Worm (Caenorhabditis elegans) whole organism, L1 larva: ENCODE measurements around the gene T05C12.15.

Experiments
- C04F5.9 ChIP-seq: sonication (generic microtip); optimal IDR thresholded peaks from 2 replicates; lab custom pipeline; 2016; ENCODE audit warnings: missing genetic modification characterization, missing compliant biosample characterization
- C34B4.2 ChIP-seq: sonication (generic microtip); optimal IDR thresholded peaks from 2 replicates; lab custom pipeline; 2017; ENCODE audit warnings: mild to moderate bottlenecking, missing genetic modification characterization, missing compliant biosample characterization
- F16B12.6 ChIP-seq: fragments of 150-350 bp; optimal IDR thresholded peaks from 2 replicates; lab custom pipeline; 2014; ENCODE audit warnings: missing biosample characterization, missing genetic modification characterization
- Y116A8C.19 ChIP-seq: sonication (generic microtip); optimal IDR thresholded peaks from 2 replicates; lab custom pipeline; 2016; ENCODE audit warnings: missing compliant biosample characterization, missing genetic modification characterization, borderline replicate concordance
- ama-1 ChIP-seq: fragments of 150-350 bp; optimal IDR thresholded peaks from 2 replicates; lab custom pipeline; 2014
- blmp-1 ChIP-seq: fragments of 150-350 bp; optimal IDR thresholded peaks from 2 replicates; lab custom pipeline; 2014; ENCODE audit warnings: missing biosample characterization, missing genetic modification characterization
- ceh-8 ChIP-seq: fragments of 200-800 bp; sonication (Bioruptor generic); optimal IDR thresholded peaks from 2 replicates; lab custom pipeline; 2018; ENCODE audit warnings: mild to moderate bottlenecking, missing genetic modification characterization, moderate library complexity, missing compliant biosample characterization
- ceh-82 ChIP-seq, 3 experiments: fragments of 150-350 bp in 1 of 3; sonication (generic microtip) in 2 of 3; optimal IDR thresholded peaks; 2 replicates each; lab custom pipeline; 2014 to 2017; ENCODE audit warnings: missing biosample characterization in 3 of 3, missing genetic modification characterization in 3 of 3
- ceh-88 ChIP-seq: fragments of 200-800 bp; sonication (Bioruptor generic); IDR thresholded peaks from 2 replicates; pipeline ENCODE4 v1.3.6; 2022; ENCODE audit warnings: missing genetic modification characterization, missing compliant biosample characterization
- ces-1 ChIP-seq: fragments of 150-350 bp; optimal IDR thresholded peaks from 2 replicates; lab custom pipeline; 2014; ENCODE audit warnings: missing biosample characterization, missing genetic modification reagents, missing genetic modification characterization
- dsc-1 ChIP-seq: sonication (generic microtip); optimal IDR thresholded peaks from 2 replicates; lab custom pipeline; 2016; ENCODE audit warnings: mild to moderate bottlenecking, missing genetic modification characterization, missing compliant biosample characterization
- efl-1 ChIP-seq, 4 experiments: fragments of 150-350 bp; optimal IDR thresholded peaks in 3 of 4; peaks in 1 of 4; 1 replicate in 1 of 4; 2 replicates in 3 of 4; lab custom pipeline; 2014; ENCODE audit warnings: missing biosample characterization in 2 of 4, missing genetic modification characterization in 2 of 4, missing genetic modification reagents in 2 of 4
- efl-3 ChIP-seq: fragments of 200-800 bp; sonication (Bioruptor generic); optimal IDR thresholded peaks from 2 replicates; lab custom pipeline; 2018; ENCODE audit warnings: mild to moderate bottlenecking, missing genetic modification characterization, missing compliant biosample characterization
- elt-2 ChIP-seq: sonication (generic microtip); optimal IDR thresholded peaks from 2 replicates; lab custom pipeline; 2016; ENCODE audit warnings: missing genetic modification characterization, mild to moderate bottlenecking, inconsistent platforms, missing compliant biosample characterization, missing genetic modification reagents
- ets-5 ChIP-seq: fragments of 200-800 bp; sonication (Bioruptor generic); IDR thresholded peaks from 2 replicates; pipeline ENCODE4 v1.3.6; 2022; ENCODE audit warnings: missing genetic modification characterization, missing compliant biosample characterization
- fkh-8 ChIP-seq: sonication (generic microtip); optimal IDR thresholded peaks from 2 replicates; lab custom pipeline; 2016; ENCODE audit warnings: mild to moderate bottlenecking, missing genetic modification characterization, missing compliant biosample characterization
- fos-1 ChIP-seq: fragments of 150-350 bp; optimal IDR thresholded peaks from 2 replicates; lab custom pipeline; 2014; ENCODE audit warnings: missing biosample characterization, missing genetic modification characterization
- grh-1 ChIP-seq: fragments of 200-800 bp; sonication (Bioruptor generic); IDR thresholded peaks from 2 replicates; pipeline ENCODE4 v1.3.6; 2022; ENCODE audit warnings: missing genetic modification reagents, missing genetic modification characterization, missing compliant biosample characterization
- hlh-17 ChIP-seq: fragments of 200-800 bp; sonication (Bioruptor generic); optimal IDR thresholded peaks from 2 replicates; lab custom pipeline; 2018; ENCODE audit warnings: missing genetic modification characterization, mild to moderate bottlenecking, missing compliant biosample characterization, moderate library complexity, borderline replicate concordance
- hlh-4 ChIP-seq: sonication (generic microtip); optimal IDR thresholded peaks from 2 replicates; lab custom pipeline; 2016; ENCODE audit warnings: mild to moderate bottlenecking, missing genetic modification characterization, missing compliant biosample characterization
- hpl-2 ChIP-seq: fragments of 150-350 bp; optimal IDR thresholded peaks from 2 replicates; lab custom pipeline; 2014; ENCODE audit warnings: missing biosample characterization, missing genetic modification reagents, missing genetic modification characterization
- lin-13 ChIP-seq: fragments of 150-350 bp; optimal IDR thresholded peaks from 2 replicates; lab custom pipeline; 2014; ENCODE audit warnings: missing biosample characterization, missing genetic modification reagents, missing genetic modification characterization
- lin-15B ChIP-seq: fragments of 150-350 bp; sonication (generic microtip); optimal IDR thresholded peaks from 3 replicates; lab custom pipeline; 2014; ENCODE audit warnings: missing biosample characterization, missing genetic modification characterization
- lin-35 ChIP-seq, 2 experiments: fragments of 150-350 bp; optimal IDR thresholded peaks; 2 replicates each; lab custom pipeline; 2014; ENCODE audit warnings: missing biosample characterization in 2 of 2, missing genetic modification characterization in 2 of 2, missing genetic modification reagents in 2 of 2
- lsy-2 ChIP-seq, 2 experiments: fragments of 150-350 bp; optimal IDR thresholded peaks; 2 replicates each; lab custom pipeline; 2014; ENCODE audit warnings: missing biosample characterization in 2 of 2, missing genetic modification characterization in 2 of 2
- mab-9 ChIP-seq: fragments of 200-800 bp; sonication (Bioruptor generic); IDR thresholded peaks from 2 replicates; pipeline ENCODE4 v1.3.6; 2022; ENCODE audit warnings: missing genetic modification reagents, missing genetic modification characterization, missing compliant biosample characterization
- mdl-1 ChIP-seq, 2 experiments: fragments of 150-350 bp; optimal IDR thresholded peaks; 2 replicates each; lab custom pipeline; 2014 to 2017; ENCODE audit warnings: missing biosample characterization in 2 of 2, missing genetic modification characterization in 2 of 2, inconsistent platforms in 1 of 2
- mef-2 ChIP-seq: fragments of 150-350 bp; optimal IDR thresholded peaks from 2 replicates; lab custom pipeline; 2014; ENCODE audit warnings: missing biosample characterization, missing genetic modification characterization
- mep-1 ChIP-seq: fragments of 150-350 bp; optimal IDR thresholded peaks from 2 replicates; lab custom pipeline; 2014; ENCODE audit warnings: missing biosample characterization, missing genetic modification characterization
- nhr-12 ChIP-seq: sonication (generic microtip); optimal IDR thresholded peaks from 2 replicates; lab custom pipeline; 2017; ENCODE audit warnings: missing biosample characterization, missing genetic modification characterization
- nhr-20 ChIP-seq: sonication (generic microtip); optimal IDR thresholded peaks from 2 replicates; lab custom pipeline; 2016; ENCODE audit warnings: mild to moderate bottlenecking, missing genetic modification characterization, missing compliant biosample characterization
- nhr-28 ChIP-seq: fragments of 150-350 bp; optimal IDR thresholded peaks from 2 replicates; lab custom pipeline; 2014; ENCODE audit warnings: missing biosample characterization, missing genetic modification characterization
- nhr-47 ChIP-seq: sonication (generic microtip); optimal IDR thresholded peaks from 2 replicates; lab custom pipeline; 2016; ENCODE audit warnings: mild to moderate bottlenecking, missing genetic modification characterization, moderate library complexity, missing compliant biosample characterization
- nhr-71 ChIP-seq: sonication (generic microtip); optimal IDR thresholded peaks from 2 replicates; lab custom pipeline; 2016; ENCODE audit warnings: mild to moderate bottlenecking, missing genetic modification characterization, moderate library complexity, missing compliant biosample characterization
- nhr-77 ChIP-seq: fragments of 150-350 bp; optimal IDR thresholded peaks from 2 replicates; lab custom pipeline; 2014; ENCODE audit warnings: missing biosample characterization, missing genetic modification characterization
- nhr-85 ChIP-seq: sonication (generic microtip); peaks from one replicate; lab custom pipeline; 2016; ENCODE audit warnings: missing genetic modification characterization, inconsistent platforms, missing compliant biosample characterization
- nhr-90 ChIP-seq: sonication (generic microtip); optimal IDR thresholded peaks from 2 replicates; lab custom pipeline; 2016; ENCODE audit warnings: mild to moderate bottlenecking, missing genetic modification characterization, missing compliant biosample characterization; ENCODE audit not compliant: poor library complexity
- pag-3 ChIP-seq: sonication (generic microtip); optimal IDR thresholded peaks from 2 replicates; lab custom pipeline; 2017; ENCODE audit warnings: missing genetic modification characterization, mild to moderate bottlenecking, missing compliant biosample characterization, antibody characterized with exemption, borderline replicate concordance; ENCODE audit not compliant: insufficient read depth
- skn-1 ChIP-seq: fragments of 150-350 bp; optimal IDR thresholded peaks from 2 replicates; lab custom pipeline; 2014; ENCODE audit warnings: missing biosample characterization, missing genetic modification characterization
- snpc-4 ChIP-seq: fragments of 150-350 bp; optimal IDR thresholded peaks from 2 replicates; lab custom pipeline; 2014; ENCODE audit warnings: missing biosample characterization, missing genetic modification characterization
- snu-23 ChIP-seq: sonication (generic microtip); optimal IDR thresholded peaks from 2 replicates; lab custom pipeline; 2016; ENCODE audit warnings: missing genetic modification characterization, missing compliant biosample characterization
- sox-4 ChIP-seq: sonication (generic microtip); optimal IDR thresholded peaks from 2 replicates; lab custom pipeline; 2016; ENCODE audit warnings: missing genetic modification characterization, missing compliant biosample characterization
- sptf-1 ChIP-seq: fragments of 150-350 bp; optimal IDR thresholded peaks from 2 replicates; lab custom pipeline; 2014; ENCODE audit warnings: missing biosample characterization, missing genetic modification characterization
- sup-37 ChIP-seq: fragments of 200-800 bp; sonication (Bioruptor generic); optimal IDR thresholded peaks from 2 replicates; lab custom pipeline; 2018; ENCODE audit warnings: mild to moderate bottlenecking, missing genetic modification characterization, missing compliant biosample characterization
- swsn-7 ChIP-seq: sonication (generic microtip); optimal IDR thresholded peaks from 2 replicates; lab custom pipeline; 2016; ENCODE audit warnings: missing genetic modification characterization, missing compliant biosample characterization
- tbx-2 ChIP-seq: sonication (generic microtip); optimal IDR thresholded peaks from 2 replicates; lab custom pipeline; 2016; ENCODE audit warnings: missing genetic modification characterization, missing compliant biosample characterization
- tlp-1 ChIP-seq: fragments of 150-350 bp; optimal IDR thresholded peaks from 2 replicates; lab custom pipeline; 2014; ENCODE audit warnings: missing biosample characterization, missing genetic modification characterization
- unc-130 ChIP-seq: fragments of 150-350 bp; optimal IDR thresholded peaks from 2 replicates; lab custom pipeline; 2017; ENCODE audit warnings: missing biosample characterization, missing genetic modification characterization, inconsistent platforms
- unc-30 ChIP-seq: sonication (generic microtip); optimal IDR thresholded peaks from 2 replicates; lab custom pipeline; 2017; ENCODE audit warnings: missing biosample characterization, missing genetic modification characterization
- unc-86 ChIP-seq: sonication (generic microtip); optimal IDR thresholded peaks from 2 replicates; lab custom pipeline; 2016; ENCODE audit warnings: missing genetic modification characterization, missing compliant biosample characterization
- unc-98 ChIP-seq: fragments of 200-800 bp; sonication (Bioruptor generic); IDR thresholded peaks from 2 replicates; pipeline ENCODE4 v1.3.6; 2022; ENCODE audit warnings: missing genetic modification characterization, missing compliant biosample characterization
- zag-1 ChIP-seq: fragments of 150-350 bp; optimal IDR thresholded peaks from 2 replicates; lab custom pipeline; 2014; ENCODE audit warnings: missing biosample characterization, missing genetic modification characterization
- zip-4 ChIP-seq: fragments of 200-800 bp; sonication (Bioruptor generic); optimal IDR thresholded peaks from 2 replicates; lab custom pipeline; 2018; ENCODE audit warnings: mild to moderate bottlenecking, missing genetic modification characterization, moderate library complexity, missing compliant biosample characterization
- ztf-4 ChIP-seq: fragments of 150-350 bp; optimal IDR thresholded peaks from 2 replicates; lab custom pipeline; 2014; ENCODE audit warnings: missing biosample characterization, missing genetic modification characterization

Gene T05C12.15

DNA sequence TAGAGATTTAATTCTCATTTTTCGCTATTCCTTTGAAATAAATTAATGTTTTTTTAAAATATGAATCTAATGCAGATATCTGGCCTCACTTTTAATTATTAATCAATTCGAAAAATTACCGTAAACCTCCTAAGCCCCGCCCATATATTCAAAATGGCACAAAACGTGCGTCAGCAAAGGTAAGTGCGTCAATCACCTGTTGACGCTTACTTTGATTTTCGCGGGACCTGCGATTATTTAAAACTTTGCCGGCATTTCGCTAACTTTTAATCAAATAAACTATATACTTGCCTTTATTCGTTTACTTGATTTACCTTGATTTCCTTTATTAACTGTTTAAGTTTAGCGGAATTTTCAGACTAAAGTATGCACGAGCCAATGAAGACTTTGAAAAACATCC, 11.4 kb upstream of the T05C12.15 start, which contains the start of gene pch-2 (continued):
- TF ChIP-seq nhr-77 (tag; lab: Kevin White, UChicago) (peak; percentile 37), ama-1 (lab: Kevin White, UChicago) (no peak), unc-30 (tag; lab: Kevin White, UChicago) (no peak), lin-35 (GFP tag; optimal IDR thresholded peaks at IDR 0.05; lab: Kevin White, UChicago) (peak; percentile 78 to 93), snu-23 (GFP tag; lab: Kevin White, UChicago) (peak; percentile 65), ceh-82 (tag; optimal IDR thresholded peaks at IDR 0.05; lab: Kevin White, UChicago) (no peak), ceh-8 (GFP tag; lab: Kevin White, UChicago) (no peak), elt-2 (tag; lab: Kevin White, UChicago) (no peak), mep-1 (tag; lab: Kevin White, UChicago) (peak; percentile 61), C04F5.9 (tag; lab: Kevin White, UChicago) (peak; percentile 64), blmp-1 (tag; lab: Kevin White, UChicago) (peak; percentile 60), nhr-20 (tag; lab: Kevin White, UChicago) (peak; percentile 61), sup-37 (GFP tag; lab: Kevin White, UChicago) (no peak), tlp-1 (no peak), nhr-85 (tag; lab: Kevin White, UChicago) (peak; percentile 75), nhr-47 (peak; percentile 67), ztf-4 (tag; lab: Kevin White, UChicago) (no peak), ces-1 (GFP tag; lab: Kevin White, UChicago) (no peak), C34B4.2 (tag; lab: Kevin White, UChicago) (no peak), lin-15B (peak; percentile 62), Y116A8C.19 (no peak), tbx-2 (tag; lab: Kevin White, UChicago) (no peak), nhr-28 (no peak), lin-13 (no peak), lsy-2 (tag; optimal IDR thresholded peaks at IDR 0.05; lab: Kevin White, UChicago) (peak; percentile 80 to 93), fkh-8 (tag; lab: Kevin White, UChicago) (peak; percentile 62), mef-2 (tag; lab: Kevin White, UChicago) (no peak), nhr-12 (tag; lab: Kevin White, UChicago) (no peak), F16B12.6 (tag; lab: Kevin White, UChicago) (peak; percentile 38), unc-98 (no peak), efl-1 (optimal IDR thresholded peaks at IDR 0.05; lab: Kevin White, UChicago) (peak; percentile 85 to 86), efl-1 (GFP tag; optimal IDR thresholded peaks at IDR 0.05 in 1 of 2; lab: Kevin White, UChicago) (peak; percentile 88 to 99), ets-5 (no peak), hpl-2 (GFP tag; lab: Kevin White, UChicago) (no peak), hlh-4 (tag; lab: Kevin White, UChicago) (no peak), efl-3 (GFP tag; lab: Kevin White, UChicago) (no peak), dsc-1 (tag; lab: Kevin White, UChicago) (no peak), mdl-1 (tag; optimal IDR thresholded peaks at IDR 0.05; lab: Kevin White, UChicago) (no peak), unc-130 (tag; lab: Kevin White, UChicago) (peak; percentile 3), pag-3 (tag; lab: Kevin White, UChicago) (no peak), sox-4 (no peak), zip-4 (GFP tag; lab: Kevin White, UChicago) (no peak), ceh-88 (GFP tag; lab: Robert Waterston, UW) (no peak), snpc-4 (no peak), swsn-7 (peak; percentile 48), fos-1 (tag; lab: Kevin White, UChicago) (no peak), sptf-1 (tag; lab: Kevin White, UChicago) (no peak), hlh-17 (GFP tag; lab: Kevin White, UChicago) (no peak), zag-1 (tag; lab: Kevin White, UChicago) (no peak), unc-86 (tag; lab: Kevin White, UChicago) (no peak), mab-9 (GFP tag; lab: Robert Waterston, UW) (no peak), nhr-71 (tag; lab: Kevin White, UChicago) (peak; percentile 70), nhr-90 (tag; lab: Kevin White, UChicago) (peak; percentile 48), skn-1 (tag; lab: Kevin White, UChicago) (peak; percentile 32), grh-1 (GFP tag; lab: Robert Waterston, UW) (no peak)
